Fruit fly (Drosophila melanogaster) whole organism: ENCODE results near the gene RabX6.

Experiments
- EcR ChIP-seq, 2 experiments: fragments of >200 bp; optimal IDR thresholded peaks; 2 replicates each; lab custom pipeline; 2017; ENCODE audit warnings: missing biosample characterization in 2 of 2, missing genetic modification characterization in 2 of 2, missing genetic modification reagents in 2 of 2
- pan ChIP-seq: fragments of >200 bp; optimal IDR thresholded peaks from 2 replicates; lab custom pipeline; 2017

RabX6 gene

dm6 chr3L:739357-740130 lies 49.2 kb downstream of the RabX6 start:
- TF ChIP-seq pan (lab: Kevin White, UChicago) (peak; percentile 86), EcR (GFP tag; optimal IDR thresholded peaks at IDR 0.05; lab: Kevin White, UChicago) (no peak)
